Fruit fly (Drosophila melanogaster) whole organism, embryonic: ENCODE measurements around the gene chb.

Source experiments
- Atf-2 ChIP-seq: fragments of 200-800 bp; sonication (Bioruptor generic); optimal IDR thresholded peaks from 2 replicates; lab custom pipeline; 2016; ENCODE audit warnings: missing biosample characterization, missing genetic modification characterization
- CG10267 ChIP-seq: fragments of 200-800 bp; sonication (Bioruptor generic); optimal IDR thresholded peaks from 2 replicates; lab custom pipeline; 2018; ENCODE audit warnings: missing biosample characterization, mild to moderate bottlenecking, missing genetic modification characterization, moderate library complexity
- CG10366 ChIP-seq: fragments of 200-800 bp; sonication (Bioruptor generic); IDR thresholded peaks from 2 replicates; pipeline ENCODE4 v1.3.6; 2022; ENCODE audit warnings: missing biosample characterization, missing genetic modification characterization
- CG11504 ChIP-seq: fragments of 200-800 bp; sonication (Bioruptor generic); optimal IDR thresholded peaks from 3 replicates; lab custom pipeline; 2019; ENCODE audit warnings: missing biosample characterization, mild to moderate bottlenecking, missing genetic modification characterization, moderate library complexity
- CG12299 ChIP-seq: fragments of 200-800 bp; sonication (Bioruptor generic); optimal IDR thresholded peaks from 2 replicates; lab custom pipeline; 2018; ENCODE audit warnings: missing biosample characterization, mild to moderate bottlenecking, missing genetic modification characterization
- CG1233 ChIP-seq: fragments of 200-800 bp; sonication (Bioruptor generic); optimal IDR thresholded peaks from 4 replicates; lab custom pipeline; 2018; ENCODE audit warnings: missing biosample characterization, mild to moderate bottlenecking, missing genetic modification characterization
- CG12769 ChIP-seq: fragments of 200-800 bp; sonication (Bioruptor generic); optimal IDR thresholded peaks from 2 replicates; lab custom pipeline; 2019; ENCODE audit warnings: missing biosample characterization, mild to moderate bottlenecking, missing genetic modification characterization, moderate library complexity
- CG13296 ChIP-seq: fragments of 200-800 bp; sonication (Bioruptor generic); optimal IDR thresholded peaks from 3 replicates; lab custom pipeline; 2018; ENCODE audit warnings: missing biosample characterization, mild to moderate bottlenecking, missing genetic modification characterization
- CG13894 ChIP-seq: fragments of 200-800 bp; sonication (Bioruptor generic); optimal IDR thresholded peaks from 3 replicates; lab custom pipeline; 2018; ENCODE audit warnings: missing biosample characterization, mild to moderate bottlenecking, missing genetic modification characterization, moderate library complexity
- CG1529 ChIP-seq: fragments of 200-800 bp; sonication (Bioruptor generic); optimal IDR thresholded peaks from 3 replicates; lab custom pipeline; 2018; ENCODE audit warnings: missing biosample characterization, missing genetic modification characterization
- CG1647 ChIP-seq: fragments of 200-800 bp; sonication (Bioruptor generic); optimal IDR thresholded peaks from 3 replicates; lab custom pipeline; 2016; ENCODE audit warnings: missing biosample characterization, missing genetic modification characterization
- CG16815 ChIP-seq: fragments of 200-800 bp; sonication (Bioruptor generic); optimal IDR thresholded peaks from 3 replicates; lab custom pipeline; 2017; ENCODE audit warnings: missing biosample characterization, mild to moderate bottlenecking, missing genetic modification characterization
- CG17361 ChIP-seq: fragments of 200-800 bp; sonication (Bioruptor generic); IDR thresholded peaks from 3 replicates; pipeline ENCODE4 v1.3.6; 2022; ENCODE audit warnings: missing biosample characterization, missing genetic modification characterization
- CG31441 ChIP-seq: fragments of 200-800 bp; sonication (Bioruptor generic); IDR thresholded peaks from 2 replicates; pipeline ENCODE4 v1.3.6; 2022; ENCODE audit warnings: missing biosample characterization, missing genetic modification characterization
- CG3281 ChIP-seq: fragments of 200-800 bp; sonication (Bioruptor generic); optimal IDR thresholded peaks from 3 replicates; lab custom pipeline; 2017; ENCODE audit warnings: missing biosample characterization, mild to moderate bottlenecking, missing genetic modification characterization
- CG34376 ChIP-seq: fragments of 200-800 bp; sonication (Bioruptor generic); optimal IDR thresholded peaks from 2 replicates; lab custom pipeline; 2018; ENCODE audit warnings: missing biosample characterization, mild to moderate bottlenecking, missing genetic modification characterization
- CG3995 ChIP-seq: fragments of 200-800 bp; sonication (Bioruptor generic); optimal IDR thresholded peaks from 3 replicates; lab custom pipeline; 2016; ENCODE audit warnings: missing biosample characterization, missing genetic modification characterization
- CG6791 ChIP-seq: fragments of 200-800 bp; sonication (Bioruptor generic); IDR thresholded peaks from 3 replicates; pipeline ENCODE4 v1.3.6; 2022; ENCODE audit warnings: missing biosample characterization, missing genetic modification characterization; ENCODE audit not compliant: partially characterized antibody
- CG7357 ChIP-seq: fragments of 200-800 bp; sonication (Bioruptor generic); IDR thresholded peaks from 3 replicates; pipeline ENCODE4 v1.3.6; 2022; ENCODE audit warnings: missing biosample characterization, missing genetic modification characterization
- CG7928 ChIP-seq: fragments of 200-800 bp; sonication (Bioruptor generic); optimal IDR thresholded peaks from 2 replicates; lab custom pipeline; 2017; ENCODE audit warnings: missing biosample characterization, mild to moderate bottlenecking, missing genetic modification characterization
- CG8359 ChIP-seq: fragments of 200-800 bp; sonication (Bioruptor generic); optimal IDR thresholded peaks from 2 replicates; lab custom pipeline; 2017; ENCODE audit warnings: missing biosample characterization, mild to moderate bottlenecking, missing genetic modification characterization, borderline replicate concordance
- CHES-1-like ChIP-seq: fragments of 200-800 bp; sonication (Bioruptor generic); optimal IDR thresholded peaks from 2 replicates; lab custom pipeline; 2016; ENCODE audit warnings: missing biosample characterization, missing genetic modification characterization
- Camta ChIP-seq: fragments of 200-800 bp; sonication (Bioruptor generic); optimal IDR thresholded peaks from 2 replicates; lab custom pipeline; 2016; ENCODE audit warnings: missing biosample characterization, missing genetic modification characterization
- Deaf1 ChIP-seq: fragments of 200-800 bp; optimal IDR thresholded peaks from 3 replicates; lab custom pipeline; 2019; ENCODE audit warnings: missing biosample characterization, mild to moderate bottlenecking, missing genetic modification characterization, moderate library complexity
- Dfd ChIP-seq, 2 experiments: fragments of >200 bp; optimal IDR thresholded peaks; 2 replicates each; lab custom pipeline; 2017; ENCODE audit warnings: missing biosample characterization in 2 of 2, missing genetic modification characterization in 2 of 2
- Dref ChIP-seq: fragments of 200-800 bp; sonication (Bioruptor generic); IDR thresholded peaks from 2 replicates; pipeline ENCODE4 v1.3.6; 2022; ENCODE audit warnings: missing biosample characterization, missing genetic modification characterization
- Ets65A ChIP-seq: fragments of 200-800 bp; sonication (Bioruptor generic); peaks from one replicate; lab custom pipeline; 2016; ENCODE audit warnings: missing biosample characterization, missing genetic modification characterization
- NFAT ChIP-seq: fragments of 200-800 bp; sonication (Bioruptor generic); IDR thresholded peaks from 2 replicates; pipeline ENCODE4 v1.3.6; 2022; ENCODE audit warnings: missing biosample characterization, missing genetic modification characterization
- Nf-YB ChIP-seq: fragments of 200-800 bp; sonication (Bioruptor generic); optimal IDR thresholded peaks from 3 replicates; lab custom pipeline; 2019; ENCODE audit warnings: missing biosample characterization, mild to moderate bottlenecking, missing genetic modification characterization, moderate library complexity
- Nf-YC ChIP-seq: fragments of 200-800 bp; optimal IDR thresholded peaks from 3 replicates; lab custom pipeline; 2019; ENCODE audit warnings: missing biosample characterization, mild to moderate bottlenecking, missing genetic modification characterization, moderate library complexity
- PHDP ChIP-seq: fragments of 200-800 bp; sonication (Bioruptor generic); optimal IDR thresholded peaks from 3 replicates; lab custom pipeline; 2018; ENCODE audit warnings: missing biosample characterization, mild to moderate bottlenecking, missing genetic modification characterization, moderate library complexity
- Rfx ChIP-seq: fragments of 200-800 bp; sonication (Bioruptor generic); IDR thresholded peaks from 2 replicates; pipeline ENCODE4 v1.3.6; 2022; ENCODE audit warnings: missing biosample characterization, missing genetic modification characterization
- ase ChIP-seq: fragments of 200-800 bp; sonication (Bioruptor generic); IDR thresholded peaks from 3 replicates; pipeline ENCODE4 v1.3.6; 2022; ENCODE audit warnings: missing biosample characterization, missing genetic modification characterization
- ci ChIP-seq: fragments of 200-800 bp; sonication (Bioruptor generic); IDR thresholded peaks from 3 replicates; pipeline ENCODE4 v1.3.6; 2022; ENCODE audit warnings: missing biosample characterization, missing genetic modification characterization
- croc ChIP-seq: fragments of 200-800 bp; sonication (Bioruptor generic); conservative IDR thresholded peaks from 3 replicates; pipeline ENCODE4 v1.3.6; 2022; ENCODE audit warnings: missing biosample characterization, missing genetic modification characterization
- dimm ChIP-seq: fragments of 200-800 bp; sonication (Bioruptor generic); IDR thresholded peaks from 2 replicates; pipeline ENCODE4 v1.3.6; 2022; ENCODE audit warnings: missing biosample characterization, missing genetic modification characterization
- disco-r ChIP-seq: fragments of 200-800 bp; sonication (Bioruptor generic); optimal IDR thresholded peaks from 2 replicates; lab custom pipeline; 2016; ENCODE audit warnings: missing biosample characterization, missing genetic modification characterization
- exex ChIP-seq: fragments of 200-800 bp; sonication (Bioruptor generic); optimal IDR thresholded peaks from 4 replicates; lab custom pipeline; 2018; ENCODE audit warnings: missing biosample characterization, mild to moderate bottlenecking, missing genetic modification characterization, moderate library complexity
- gcm ChIP-seq: fragments of 200-800 bp; sonication (Bioruptor generic); optimal IDR thresholded peaks from 2 replicates; lab custom pipeline; 2019; ENCODE audit warnings: missing biosample characterization, mild to moderate bottlenecking, missing genetic modification characterization, moderate library complexity
- gsb ChIP-seq: fragments of 200-800 bp; sonication (Bioruptor generic); IDR thresholded peaks from 2 replicates; pipeline ENCODE4 v1.3.6; 2022; ENCODE audit warnings: missing biosample characterization, missing genetic modification characterization
- nerfin-1 ChIP-seq: fragments of 200-800 bp; sonication (Bioruptor generic); optimal IDR thresholded peaks from 3 replicates; lab custom pipeline; 2019; ENCODE audit warnings: missing biosample characterization, mild to moderate bottlenecking, missing genetic modification characterization, moderate library complexity
- oc ChIP-seq: fragments of 200-800 bp; sonication (Bioruptor generic); optimal IDR thresholded peaks from 2 replicates; lab custom pipeline; 2018; ENCODE audit warnings: missing biosample characterization, mild to moderate bottlenecking, missing genetic modification characterization, moderate library complexity
- run ChIP-seq: fragments of 200-800 bp; sonication (Bioruptor generic); optimal IDR thresholded peaks from 3 replicates; lab custom pipeline; 2018; ENCODE audit warnings: missing biosample characterization, mild to moderate bottlenecking, missing genetic modification characterization
- slbo ChIP-seq: fragments of 200-800 bp; sonication (Bioruptor generic); IDR thresholded peaks from 2 replicates; pipeline ENCODE4 v1.3.6; 2022; ENCODE audit warnings: missing biosample characterization, missing genetic modification characterization
- tap ChIP-seq: fragments of 200-800 bp; optimal IDR thresholded peaks from 3 replicates; lab custom pipeline; 2019; ENCODE audit warnings: missing biosample characterization, mild to moderate bottlenecking, missing genetic modification characterization, moderate library complexity
- toy ChIP-seq: fragments of 200-800 bp; sonication (Bioruptor generic); IDR thresholded peaks from 2 replicates; pipeline ENCODE4 v1.3.6; 2022; ENCODE audit warnings: missing biosample characterization, missing genetic modification characterization
- ttk ChIP-seq: fragments of 200-800 bp; sonication (Bioruptor generic); IDR thresholded peaks from 2 replicates; pipeline ENCODE4 v2.1.2; 2022; ENCODE audit warnings: missing biosample characterization, missing genetic modification characterization
- yki ChIP-seq: fragments of >200 bp; optimal IDR thresholded peaks from 3 replicates; lab custom pipeline; 2018
- zen ChIP-seq: fragments of 200-800 bp; sonication (Bioruptor generic); optimal IDR thresholded peaks from 3 replicates; lab custom pipeline; 2018; ENCODE audit warnings: missing biosample characterization, mild to moderate bottlenecking, missing genetic modification characterization, moderate library complexity
- zen2 ChIP-seq: fragments of 200-800 bp; sonication (Bioruptor generic); IDR thresholded peaks from 3 replicates; pipeline ENCODE4 v1.3.6; 2022; ENCODE audit warnings: missing biosample characterization, missing genetic modification characterization; ENCODE audit not compliant: partially characterized antibody

The chb gene

DNA sequence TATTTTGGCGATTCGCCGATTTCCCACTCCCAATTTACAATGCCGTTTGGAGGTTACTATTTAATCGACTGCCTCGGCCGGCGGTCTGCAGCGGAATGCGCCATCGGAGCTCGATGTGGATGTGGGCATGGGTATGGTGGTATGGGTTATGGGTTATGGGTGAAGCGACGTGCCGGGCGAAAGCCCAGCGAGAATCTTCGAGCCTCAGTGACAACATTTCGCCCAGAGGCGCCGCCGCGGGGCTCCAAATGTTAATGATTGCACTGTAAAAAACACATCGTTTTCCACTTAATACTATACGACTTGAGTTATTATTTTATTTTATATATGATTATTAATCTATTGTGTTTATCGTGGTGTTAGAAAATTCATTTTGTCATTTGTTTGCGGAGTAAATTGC is 27.9 kb downstream of the chb start (continued):
- peak; percentile 53; the same call in 1 of the 2 replicates for TF ChIP-seq ttk (GFP tag; lab: Robert Waterston, UW)
- TF ChIP-seq CG10366 (GFP tag; lab: Robert Waterston, UW), result no peak
- peak; percentile 22 for TF ChIP-seq CG11504 (tag; lab: Kevin White, UChicago)
- TF ChIP-seq slbo (GFP tag; lab: Robert Waterston, UW), result 0 out of 2 replicates have a peak, but pooled peaks have one; percentile 24
- no peak for TF ChIP-seq CG6791
- TF ChIP-seq toy (GFP tag; lab: Robert Waterston, UW), result 0 out of 2 replicates have a peak, but pooled peaks have one; percentile 9
- no peak for TF ChIP-seq oc (tag; lab: Kevin White, UChicago)
- 0 out of 3 replicates have a peak, but pooled peaks have one; percentile 39 for TF ChIP-seq CG17361 (GFP tag; lab: Robert Waterston, UW)
- no peak for TF ChIP-seq Deaf1 (tag; lab: Kevin White, UChicago)
- TF ChIP-seq yki (lab: Kevin White, UChicago), result no peak
- 0 out of 2 replicates have a peak, but pooled peaks have one; percentile 9 for TF ChIP-seq NFAT (GFP tag; lab: Robert Waterston, UW)
- 0 out of 2 replicates have a peak, but pooled peaks have one; percentile 25 for TF ChIP-seq CG31441
- TF ChIP-seq CG3281, result no peak
- no peak for TF ChIP-seq zen2 (GFP tag; lab: Robert Waterston, UW)
- peak; percentile 13 for TF ChIP-seq Ets65A (GFP tag; lab: Kevin White, UChicago)

DNA sequence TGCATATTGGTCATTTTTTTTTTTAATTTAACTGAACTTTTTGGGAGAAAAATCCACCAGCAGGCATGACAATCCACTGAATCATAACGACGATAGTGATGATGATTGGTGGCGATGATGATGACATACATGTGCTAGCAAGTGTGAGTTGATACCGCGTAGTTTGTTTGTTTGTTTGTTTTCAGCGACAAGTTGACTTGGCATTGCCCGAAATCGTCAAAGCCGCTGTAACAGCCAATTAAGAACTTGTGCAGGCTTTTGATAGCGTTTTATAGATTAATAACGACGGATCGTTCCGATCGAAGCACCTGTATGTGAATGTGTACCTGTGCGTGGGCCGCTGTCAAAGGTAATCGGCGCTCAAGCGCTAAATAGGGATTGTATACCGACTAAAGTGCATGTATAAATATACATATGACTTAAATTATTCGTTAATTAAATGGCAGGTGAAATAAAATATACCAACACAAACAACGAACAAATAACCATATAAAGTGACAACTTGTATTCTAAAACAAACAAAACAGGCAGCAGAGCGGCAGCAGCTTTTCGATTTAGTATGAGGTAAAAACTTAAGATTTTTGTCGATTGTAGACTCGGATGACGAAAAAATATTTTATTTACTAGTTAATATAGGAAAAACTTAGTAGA is 28.7 kb downstream of the chb start:
- no peak for TF ChIP-seq Camta (GFP tag; lab: Kevin White, UChicago)
- no peak for TF ChIP-seq croc
- TF ChIP-seq CG1647, result no peak
- no peak for TF ChIP-seq CG8359 (GFP tag; lab: Kevin White, UChicago)
- TF ChIP-seq Dref (GFP tag; lab: Robert Waterston, UW), result no peak
- no peak for TF ChIP-seq gsb (GFP tag; lab: Robert Waterston, UW)
- TF ChIP-seq Nf-YB (GFP tag; lab: Kevin White, UChicago), result no peak
- no peak for TF ChIP-seq Dfd (GFP tag; optimal IDR thresholded peaks at IDR 0.05; lab: Kevin White, UChicago)
- no peak for TF ChIP-seq CG1529 (GFP tag; lab: Kevin White, UChicago)
- TF ChIP-seq tap (tag; lab: Kevin White, UChicago), result no peak
- peak; percentile 27; the same call in 1 of the 2 replicates for TF ChIP-seq Rfx (GFP tag; lab: Robert Waterston, UW)
- no peak for TF ChIP-seq disco-r
- peak; percentile 42 for TF ChIP-seq CG13296 (GFP tag; lab: Kevin White, UChicago)
- no peak for TF ChIP-seq Atf-2 (GFP tag; lab: Kevin White, UChicago)
- TF ChIP-seq CG1233 (GFP tag; lab: Kevin White, UChicago), result peak; percentile 2
- TF ChIP-seq CG13894 (tag; lab: Kevin White, UChicago), result peak; percentile 20
- TF ChIP-seq ase, result no peak
- no peak for TF ChIP-seq PHDP (tag; lab: Kevin White, UChicago)
- no peak for TF ChIP-seq CG34376
- no peak for TF ChIP-seq dimm (GFP tag; lab: Robert Waterston, UW)
- TF ChIP-seq CG7357 (GFP tag; lab: Robert Waterston, UW), result no peak
- TF ChIP-seq zen (tag; lab: Kevin White, UChicago), result no peak
- no peak for TF ChIP-seq CG10267 (tag; lab: Kevin White, UChicago)
- no peak for TF ChIP-seq CG3995
- no peak for TF ChIP-seq exex (tag; lab: Kevin White, UChicago)
- TF ChIP-seq CG12769 (tag; lab: Kevin White, UChicago), result peak; percentile 39
- TF ChIP-seq CHES-1-like (GFP tag; lab: Kevin White, UChicago), result no peak
- TF ChIP-seq ci (GFP tag; lab: Robert Waterston, UW), result 0 out of 3 replicates have a peak, but pooled peaks have one; percentile 21
- TF ChIP-seq run (tag; lab: Kevin White, UChicago), result no peak
- TF ChIP-seq CG7928 (GFP tag; lab: Kevin White, UChicago), result no peak
- TF ChIP-seq CG16815 (GFP tag; lab: Kevin White, UChicago), result no peak
- TF ChIP-seq Nf-YC (tag; lab: Kevin White, UChicago), result no peak
- no peak for TF ChIP-seq CG12299
- no peak for TF ChIP-seq nerfin-1 (tag; lab: Kevin White, UChicago)
- TF ChIP-seq gcm, result no peak
